Worm (Caenorhabditis elegans): Measurements from ENCODE around the gene F41H10.1.

F41H10.1 gene

DNA sequence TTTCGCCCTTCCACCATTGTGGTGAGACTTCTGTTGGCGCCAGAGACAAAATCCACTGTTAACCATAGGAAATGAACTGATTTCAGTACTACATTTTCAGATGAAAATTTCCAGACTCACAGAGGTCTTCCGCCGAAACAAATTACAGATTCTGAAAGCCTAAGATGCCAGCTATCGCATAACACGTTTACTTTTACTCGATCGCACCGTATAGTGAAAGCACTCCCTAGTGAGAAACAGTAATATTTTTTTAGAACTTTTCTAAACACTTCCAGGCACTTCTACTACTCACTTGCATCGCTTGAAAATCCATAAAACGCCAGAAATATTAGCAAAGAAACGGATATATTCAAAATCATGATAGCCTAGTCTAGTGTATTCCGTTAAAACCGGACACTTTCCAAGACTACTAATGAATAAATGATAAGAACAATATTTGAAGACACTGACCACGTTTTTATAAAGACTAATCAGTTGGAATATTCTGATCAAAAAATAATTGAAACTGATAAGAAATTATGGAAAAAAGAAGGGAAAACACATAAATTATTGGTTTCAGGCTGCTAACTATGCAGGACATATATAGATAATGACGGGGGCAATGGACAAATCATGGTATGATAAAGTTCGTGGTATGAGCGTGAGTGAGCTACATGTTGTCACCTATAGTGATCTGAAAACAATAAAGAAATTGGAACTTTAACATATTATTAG lies 32.1 kb upstream of the F41H10.1 start, which contains the start of gene gba-4:
Gene gba-4, minus strand, starts transcription at position 418 of the 714 bp plus-strand sequence.
- TF ChIP-seq elt-2 (tag; optimal IDR thresholded peaks at IDR 0.05) = peak; percentile 78

DNA sequence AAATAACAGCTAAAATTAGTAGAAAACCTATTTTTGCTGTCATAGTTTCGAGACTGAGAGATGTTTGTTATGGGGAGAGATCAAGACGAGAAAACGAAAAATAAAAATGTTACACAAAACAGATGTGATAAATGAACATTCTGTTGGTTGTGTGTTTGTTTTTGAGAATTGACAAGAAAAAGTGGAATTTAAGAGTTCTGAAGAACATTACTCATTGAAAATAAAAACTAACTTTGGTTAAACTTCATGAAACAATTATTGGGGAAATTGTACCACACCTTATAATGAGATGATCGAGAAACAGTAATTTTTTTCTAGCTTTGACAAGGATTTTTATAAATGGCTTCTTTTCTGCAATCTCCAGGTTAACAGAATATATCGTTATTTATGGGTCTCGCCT lies 29.3 kb upstream of the F41H10.1 start, which contains the start of gene Y4C6B.7:
Gene Y4C6B.7, minus strand, starts transcription at position 101 of the 400 bp plus-strand sequence.
- TF ChIP-seq hlh-17 (GFP tag; optimal IDR thresholded peaks at IDR 0.05; ENCODE audit: borderline replicate concordance) (no peak), fkh-4 (tag; optimal IDR thresholded peaks at IDR 0.05; ENCODE audit: borderline replicate concordance) (no peak), mdl-1 (tag; optimal IDR thresholded peaks at IDR 0.05) (no peak), C34B4.2 (tag; optimal IDR thresholded peaks at IDR 0.05) (no peak), unc-30 (tag; optimal IDR thresholded peaks at IDR 0.05) (no peak), unc-62 (GFP tag; optimal IDR thresholded peaks at IDR 0.05) (no peak), grh-1 (GFP tag; IDR thresholded peaks at IDR 0.05) (no peak), fkh-8 (tag; optimal IDR thresholded peaks at IDR 0.05) (no peak), nhr-71 (tag; optimal IDR thresholded peaks at IDR 0.05) (no peak), vab-15 (tag; optimal IDR thresholded peaks at IDR 0.05) (no peak), ceh-8 (GFP tag; optimal IDR thresholded peaks at IDR 0.05) (no peak), ceh-82 (tag; optimal IDR thresholded peaks at IDR 0.05) (no peak), nhr-19 (GFP tag; conservative IDR thresholded peaks at IDR 0.05) (no peak), unc-86 (tag; optimal IDR thresholded peaks at IDR 0.05) (no peak), dsc-1 (tag; optimal IDR thresholded peaks at IDR 0.05) (no peak), mab-9 (GFP tag; IDR thresholded peaks at IDR 0.05) (no peak), pag-3 (tag; optimal IDR thresholded peaks at IDR 0.05; ENCODE audit: borderline replicate concordance, insufficient read depth) (no peak), ztf-11 (tag; optimal IDR thresholded peaks at IDR 0.05) (no peak), lin-14 (GFP tag; optimal IDR thresholded peaks at IDR 0.05) (no peak)

DNA sequence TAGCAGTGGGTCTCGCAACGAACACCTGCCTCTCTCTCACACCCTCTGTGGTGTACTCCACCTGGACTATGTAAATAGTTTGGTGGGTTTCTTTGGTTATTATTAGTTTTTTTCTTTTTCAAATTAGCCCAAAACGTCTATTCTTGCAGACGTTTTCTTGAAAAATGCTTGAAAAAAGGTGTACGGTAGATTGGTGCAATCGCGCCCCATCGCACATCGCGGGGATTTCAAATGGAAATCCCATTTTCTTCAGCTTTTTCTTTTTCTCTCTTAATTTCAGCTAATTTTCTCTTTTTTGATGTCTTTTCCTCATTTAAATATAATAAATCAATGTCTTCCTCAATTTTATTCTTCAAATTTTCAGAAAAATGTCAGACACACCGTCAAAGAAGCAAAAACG lies 28.6 kb upstream of the F41H10.1 start, which contains the start of gene Y4C6B.1:
Gene Y4C6B.1, plus strand, starts transcription at position 365 of the 400 bp plus-strand sequence.
- TF ChIP-seq isw-1 (GFP tag; IDR thresholded peaks at IDR 0.05) (no peak), mab-9 (GFP tag; IDR thresholded peaks at IDR 0.05) (no peak), elt-3 (tag; optimal IDR thresholded peaks at IDR 0.05) (no peak), efl-1 (optimal IDR thresholded peaks at IDR 0.05) (peak; percentile 18 to 57), efl-1 (GFP tag; optimal IDR thresholded peaks at IDR 0.05 in 1 of 2) (peak; percentile 69 to 95), lin-15B (tag; optimal IDR thresholded peaks at IDR 0.05) (no peak), xbp-1 (tag; optimal IDR thresholded peaks at IDR 0.05) (no peak), tlp-1 (tag; optimal IDR thresholded peaks at IDR 0.05) (no peak), aha-1 (tag; optimal IDR thresholded peaks at IDR 0.05) (no peak), ceh-8 (GFP tag; optimal IDR thresholded peaks at IDR 0.05) (no peak), nhr-90 (tag; optimal IDR thresholded peaks at IDR 0.05; ENCODE audit: poor library complexity) (no peak), swsn-7 (tag; optimal IDR thresholded peaks at IDR 0.05) (no peak), unc-62 (GFP tag; optimal IDR thresholded peaks at IDR 0.05) (no peak), mdl-1 (tag; optimal IDR thresholded peaks at IDR 0.05) (no peak), grh-1 (GFP tag; IDR thresholded peaks at IDR 0.05) (no peak), lin-35 (GFP tag; optimal IDR thresholded peaks at IDR 0.05) (peak; percentile 3 to 74), ceh-90 (tag; optimal IDR thresholded peaks at IDR 0.05) (no peak), ztf-4 (tag; optimal IDR thresholded peaks at IDR 0.05) (no peak), nhr-20 (tag; optimal IDR thresholded peaks at IDR 0.05) (no peak), ztf-11 (tag; optimal IDR thresholded peaks at IDR 0.05) (no peak), fkh-10 (GFP tag; optimal IDR thresholded peaks at IDR 0.05) (no peak), rnt-1 (tag; optimal IDR thresholded peaks at IDR 0.05) (peak; percentile 3), blmp-1 (tag; optimal IDR thresholded peaks at IDR 0.05) (no peak), mep-1 (tag; optimal IDR thresholded peaks at IDR 0.05) (no peak), ces-1 (GFP tag; optimal IDR thresholded peaks at IDR 0.05) (no peak), dpl-1 (GFP tag; optimal IDR thresholded peaks at IDR 0.05) (peak; percentile 21 to 74 (median 53)), lsy-2 (tag; optimal IDR thresholded peaks at IDR 0.05) (peak; percentile 42 to 92)
